Fruit fly (Drosophila melanogaster): ENCODE results near the gene gammaSnap2.

Gene gammaSnap2

dm6 chr3R:10135011-10135410 is 13.8 kb upstream of the gammaSnap2 start:
- TF ChIP-seq CG11696 (GFP tag; IDR thresholded peaks at IDR 0.05) (no peak), Rx (GFP tag; IDR thresholded peaks at IDR 0.05) (no peak), CG8924 (tag; optimal IDR thresholded peaks at IDR 0.05) (no peak), CG3407 (GFP tag; optimal IDR thresholded peaks at IDR 0.05) (no peak), unc-4 (GFP tag; IDR thresholded peaks at IDR 0.05; ENCODE audit: partially characterized antibody) (no peak), scrt (GFP tag; optimal IDR thresholded peaks at IDR 0.05) (no peak), wek (GFP tag; optimal IDR thresholded peaks at IDR 0.05) (no peak), ap (GFP tag; IDR thresholded peaks at IDR 0.05) (no peak), fu2 (GFP tag; optimal IDR thresholded peaks at IDR 0.05) (no peak), Lhr (GFP tag; optimal IDR thresholded peaks at IDR 0.05) (no peak), rib (GFP tag; IDR thresholded peaks at IDR 0.05) (0 out of 2 replicates have a peak, but pooled peaks have one; percentile 53), CG17912 (GFP tag; optimal IDR thresholded peaks at IDR 0.05) (no peak), shn (GFP tag; optimal IDR thresholded peaks at IDR 0.05) (no peak), CG10543 (GFP tag; optimal IDR thresholded peaks at IDR 0.05) (peak; percentile 24), ham (GFP tag; IDR thresholded peaks at IDR 0.05) (no peak), CG1233 (GFP tag; optimal IDR thresholded peaks at IDR 0.05) (no peak), CG13123 (GFP tag; optimal IDR thresholded peaks at IDR 0.05) (no peak), CG15514 (GFP tag; optimal IDR thresholded peaks at IDR 0.05) (no peak), Spps (tag; optimal IDR thresholded peaks at IDR 0.05) (no peak), pita (GFP tag; optimal IDR thresholded peaks at IDR 0.05) (no peak), so (GFP tag; IDR thresholded peaks at IDR 0.05) (0 out of 3 replicates have a peak, but pooled peaks have one; percentile 25), btn (GFP tag; optimal IDR thresholded peaks at IDR 0.05) (no peak), eve (GFP tag; optimal IDR thresholded peaks at IDR 0.05) (no peak), Dek (tag; optimal IDR thresholded peaks at IDR 0.05) (no peak), CG4424 (GFP tag; optimal IDR thresholded peaks at IDR 0.05) (no peak), Bgb (GFP tag; IDR thresholded peaks at IDR 0.05; ENCODE audit: partially characterized antibody) (0 out of 2 replicates have a peak, but pooled peaks have one; percentile 14), Jarid2 (GFP tag; optimal IDR thresholded peaks at IDR 0.05) (no peak), sob (GFP tag; IDR thresholded peaks at IDR 0.05) (0 out of 2 replicates have a peak, but pooled peaks have one; percentile 6), Ets65A (GFP tag) (no peak), B-H1 (GFP tag; IDR thresholded peaks at IDR 0.05) (no peak), cwo (GFP tag; optimal IDR thresholded peaks at IDR 0.05) (no peak), CG11085 (GFP tag; IDR thresholded peaks at IDR 0.05) (no peak), CG17359 (tag; optimal IDR thresholded peaks at IDR 0.05) (no peak), psq (GFP tag; optimal IDR thresholded peaks at IDR 0.05) (no peak), CG10565 (GFP tag; optimal IDR thresholded peaks at IDR 0.05) (no peak), Lpt (GFP tag; optimal IDR thresholded peaks at IDR 0.05) (no peak), CrebB (tag; optimal IDR thresholded peaks at IDR 0.05) (no peak), CG10321 (GFP tag; IDR thresholded peaks at IDR 0.05) (no peak), jing (GFP tag; optimal IDR thresholded peaks at IDR 0.05) (no peak), yki (optimal IDR thresholded peaks at IDR 0.05) (no peak), CG4360 (GFP tag; IDR thresholded peaks at IDR 0.05) (no peak), HmgZ (tag; optimal IDR thresholded peaks at IDR 0.05) (no peak), CG8290 (GFP tag; optimal IDR thresholded peaks at IDR 0.05) (no peak), CG8290 (tag; optimal IDR thresholded peaks at IDR 0.05) (no peak), CG7372 (GFP tag; IDR thresholded peaks at IDR 0.05) (no peak), Eip74EF (GFP tag; optimal IDR thresholded peaks at IDR 0.05) (no peak), z (GFP tag; IDR thresholded peaks at IDR 0.05) (0 out of 3 replicates have a peak, but pooled peaks have one; percentile 1), CG14441 (GFP tag; IDR thresholded peaks at IDR 0.05) (no peak), sisA (GFP tag; IDR thresholded peaks at IDR 0.05) (peak; percentile 16; the same call in 1 of the 2 replicates), otp (GFP tag; IDR thresholded peaks at IDR 0.05) (peak; percentile 88), CG10462 (GFP tag; optimal IDR thresholded peaks at IDR 0.05) (no peak), stc (GFP tag; IDR thresholded peaks at IDR 0.05) (no peak), CG17328 (GFP tag; IDR thresholded peaks at IDR 0.05) (no peak)

All from whole organism, embryonic.